Worm (Caenorhabditis elegans) whole organism, late embryonic: Measurements from ENCODE around the gene mom-2.

Experiments used
- K09A11.1 ChIP-seq: sonication (generic microtip); optimal IDR thresholded peaks from 2 replicates; lab custom pipeline; 2017; ENCODE audit warnings: antibody characterized with exemption, mild to moderate bottlenecking, missing genetic modification characterization, missing compliant biosample characterization; ENCODE audit not compliant: insufficient read depth
- ahr-1 ChIP-seq: sonication (generic microtip); optimal IDR thresholded peaks from 2 replicates; lab custom pipeline; 2016; ENCODE audit warnings: missing genetic modification characterization, missing compliant biosample characterization
- ceh-18 ChIP-seq: sonication (generic microtip); optimal IDR thresholded peaks from 2 replicates; lab custom pipeline; 2016; ENCODE audit warnings: missing genetic modification characterization, missing compliant biosample characterization
- ceh-2 ChIP-seq: sonication (generic microtip); optimal IDR thresholded peaks from 2 replicates; lab custom pipeline; 2016; ENCODE audit warnings: missing genotype, missing genetic modification characterization, missing compliant biosample characterization
- ceh-24 ChIP-seq: sonication (generic microtip); optimal IDR thresholded peaks from 2 replicates; lab custom pipeline; 2016; ENCODE audit warnings: mild to moderate bottlenecking, missing genetic modification characterization, missing compliant biosample characterization
- ceh-31 ChIP-seq: sonication (generic microtip); optimal IDR thresholded peaks from 2 replicates; lab custom pipeline; 2016; ENCODE audit warnings: missing genetic modification characterization, missing compliant biosample characterization
- ceh-34 ChIP-seq: sonication (generic microtip); optimal IDR thresholded peaks from 2 replicates; lab custom pipeline; 2016; ENCODE audit warnings: mild to moderate bottlenecking, missing genetic modification characterization, missing compliant biosample characterization
- ceh-48 ChIP-seq: sonication (generic microtip); optimal IDR thresholded peaks from 2 replicates; lab custom pipeline; 2016; ENCODE audit warnings: missing genetic modification characterization, inconsistent platforms, missing compliant biosample characterization
- dmd-4 ChIP-seq: sonication (generic microtip); optimal IDR thresholded peaks from 2 replicates; lab custom pipeline; 2016; ENCODE audit warnings: borderline replicate concordance, missing genetic modification characterization, missing compliant biosample characterization
- elt-2 ChIP-seq: sonication (generic microtip); optimal IDR thresholded peaks from 2 replicates; lab custom pipeline; 2016; ENCODE audit warnings: missing genetic modification reagents, missing genetic modification characterization, missing compliant biosample characterization
- eyg-1 ChIP-seq: sonication (generic microtip); optimal IDR thresholded peaks from 2 replicates; lab custom pipeline; 2016; ENCODE audit warnings: missing genotype, missing genetic modification characterization, missing compliant biosample characterization
- hlh-13 ChIP-seq: fragments of 200-800 bp; sonication (Bioruptor generic); optimal IDR thresholded peaks from 2 replicates; lab custom pipeline; 2018; ENCODE audit warnings: mild to moderate bottlenecking, missing genetic modification characterization, missing compliant biosample characterization
- hlh-15 ChIP-seq: sonication (generic microtip); optimal IDR thresholded peaks from 2 replicates; lab custom pipeline; 2016; ENCODE audit warnings: missing genetic modification characterization, missing compliant biosample characterization
- hlh-30 ChIP-seq: sonication (generic microtip); optimal IDR thresholded peaks from 2 replicates; lab custom pipeline; 2017; ENCODE audit warnings: antibody characterized with exemption, missing genetic modification characterization, missing compliant biosample characterization; ENCODE audit not compliant: insufficient read depth
- hlh-8 ChIP-seq: sonication (generic microtip); optimal IDR thresholded peaks from 2 replicates; lab custom pipeline; 2016; ENCODE audit warnings: missing genotype, missing genetic modification characterization, missing compliant biosample characterization
- lim-6 ChIP-seq: sonication (generic microtip); optimal IDR thresholded peaks from 2 replicates; lab custom pipeline; 2016; ENCODE audit warnings: missing genetic modification characterization, missing compliant biosample characterization
- madf-2 ChIP-seq: sonication (generic microtip); optimal IDR thresholded peaks from 2 replicates; lab custom pipeline; 2017; ENCODE audit warnings: missing genetic modification characterization, missing compliant biosample characterization
- mec-3 ChIP-seq: sonication (generic microtip); optimal IDR thresholded peaks from 2 replicates; lab custom pipeline; 2016; ENCODE audit warnings: borderline replicate concordance, missing genetic modification characterization, missing compliant biosample characterization
- nfya-1 ChIP-seq: sonication (generic microtip); optimal IDR thresholded peaks from 2 replicates; lab custom pipeline; 2017; ENCODE audit warnings: missing genetic modification characterization, mild to moderate bottlenecking, missing compliant biosample characterization, antibody characterized with exemption, moderate library complexity
- nhr-11 ChIP-seq: fragments of 150-350 bp; optimal IDR thresholded peaks from 2 replicates; lab custom pipeline; 2014; ENCODE audit warnings: missing biosample characterization, missing genetic modification characterization
- pha-2 ChIP-seq: sonication (generic microtip); optimal IDR thresholded peaks from 2 replicates; lab custom pipeline; 2017; ENCODE audit warnings: mild to moderate bottlenecking, missing genetic modification characterization, missing compliant biosample characterization
- pha-4 ChIP-seq: fragments of 150-350 bp; optimal IDR thresholded peaks from 2 replicates; lab custom pipeline; 2018; ENCODE audit warnings: missing biosample characterization, missing genetic modification reagents, missing genetic modification characterization
- pqm-1 ChIP-seq: sonication (generic microtip); optimal IDR thresholded peaks from 2 replicates; lab custom pipeline; 2016; ENCODE audit warnings: missing genetic modification characterization, missing compliant biosample characterization
- rnt-1 ChIP-seq: sonication (generic microtip); optimal IDR thresholded peaks from 2 replicates; lab custom pipeline; 2016; ENCODE audit warnings: missing genetic modification characterization, missing compliant biosample characterization
- sdc-2 ChIP-seq: sonication (generic microtip); optimal IDR thresholded peaks from 2 replicates; lab custom pipeline; 2016; ENCODE audit warnings: missing genotype, missing genetic modification characterization, missing compliant biosample characterization
- sox-2 ChIP-seq: fragments of 200-800 bp; sonication (Bioruptor generic); IDR thresholded peaks from 2 replicates; pipeline ENCODE4 v1.3.6; 2022; ENCODE audit warnings: missing genetic modification reagents, missing genetic modification characterization, missing compliant biosample characterization
- syd-9 ChIP-seq: sonication (generic microtip); optimal IDR thresholded peaks from 2 replicates; lab custom pipeline; 2016; ENCODE audit warnings: mild to moderate bottlenecking, missing genetic modification characterization, moderate library complexity, missing compliant biosample characterization
- tbx-2 ChIP-seq: sonication (generic microtip); optimal IDR thresholded peaks from 2 replicates; lab custom pipeline; 2016; ENCODE audit warnings: missing genetic modification characterization, missing compliant biosample characterization
- tbx-7 ChIP-seq: sonication (generic microtip); optimal IDR thresholded peaks from 2 replicates; lab custom pipeline; 2016; ENCODE audit warnings: missing genotype, missing genetic modification characterization, missing compliant biosample characterization
- unc-42 ChIP-seq: sonication (generic microtip); optimal IDR thresholded peaks from 2 replicates; lab custom pipeline; 2016; ENCODE audit warnings: missing genotype, missing genetic modification characterization, missing compliant biosample characterization
- zip-5 ChIP-seq: sonication (generic microtip); optimal IDR thresholded peaks from 2 replicates; lab custom pipeline; 2016; ENCODE audit warnings: missing genetic modification characterization, missing compliant biosample characterization
- ztf-16 ChIP-seq: sonication (generic microtip); optimal IDR thresholded peaks from 2 replicates; lab custom pipeline; 2017; ENCODE audit warnings: missing genetic modification characterization, missing compliant biosample characterization

Gene mom-2

DNA sequence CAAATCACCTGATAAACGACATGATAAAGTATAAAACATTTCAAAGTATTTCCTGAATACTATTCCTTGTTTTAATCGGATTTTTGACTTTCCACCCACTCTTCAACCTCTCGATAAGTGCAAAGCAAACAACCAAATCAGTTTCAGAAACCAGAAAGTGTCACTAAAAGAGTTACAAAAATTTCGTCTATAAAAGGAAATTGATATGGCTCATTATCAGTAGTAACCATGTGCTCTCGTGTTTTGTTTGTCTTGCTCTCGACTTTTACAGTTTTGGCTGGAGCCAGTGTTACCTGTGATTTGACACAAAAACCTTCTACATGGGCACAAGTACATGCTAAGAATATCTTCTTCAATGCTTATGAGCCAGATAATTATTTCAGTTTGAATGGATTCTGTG, 27.9 kb downstream of the mom-2 start, which contains the start of gene F52E1.14:
Gene F52E1.14, plus strand, starts transcription at position 207 of the 400 bp plus-strand sequence.
- TF ChIP-seq lim-6 (tag; lab: Kevin White, UChicago) (no peak), elt-2 (tag; lab: Kevin White, UChicago) (peak; percentile 29)

DNA sequence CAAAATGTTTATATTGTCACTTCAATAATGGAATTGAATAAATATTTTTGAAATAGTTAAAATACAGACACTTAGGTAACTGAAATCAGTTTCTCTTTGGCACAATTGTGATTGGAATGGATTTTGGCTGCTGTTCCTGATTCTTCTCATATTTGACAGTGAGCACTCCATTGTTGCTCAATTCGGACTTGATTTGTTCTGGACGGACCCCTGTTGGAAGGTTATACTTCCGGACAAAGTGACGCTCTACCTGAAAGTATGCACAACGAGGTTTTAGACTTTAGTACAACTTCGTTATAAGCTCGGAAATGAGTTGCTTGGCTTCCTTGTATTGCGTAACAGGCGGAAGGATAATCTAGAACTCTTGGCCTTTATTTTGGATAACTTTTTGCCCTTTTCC, 29.0 kb downstream of the mom-2 start:
- TF ChIP-seq hlh-30 (tag; lab: Kevin White, UChicago) (no peak), tbx-2 (tag; lab: Kevin White, UChicago) (no peak), ceh-48 (tag; lab: Kevin White, UChicago) (no peak), pha-4 (tag; lab: Kevin White, UChicago) (no peak), nfya-1 (tag; lab: Kevin White, UChicago) (no peak)

ce11 chrV:8385879-8386530, 30.2 kb downstream of the mom-2 start, which contains the start of gene hsp-17:
Gene hsp-17, minus strand, starts transcription at chrV:8385929.
- TF ChIP-seq tbx-7 (tag; lab: Kevin White, UChicago) = no peak
- TF ChIP-seq unc-42 (tag; lab: Kevin White, UChicago) = no peak
- TF ChIP-seq ceh-24 (tag; lab: Kevin White, UChicago) = no peak
- TF ChIP-seq hlh-15 = no peak
- no peak for TF ChIP-seq madf-2 (tag; lab: Kevin White, UChicago)
- no peak for TF ChIP-seq ceh-18 (tag; lab: Kevin White, UChicago)
- no peak for TF ChIP-seq eyg-1 (tag; lab: Kevin White, UChicago)
- no peak for TF ChIP-seq ahr-1 (tag; lab: Kevin White, UChicago)
- TF ChIP-seq sdc-2 (tag; lab: Kevin White, UChicago) = no peak
- no peak for TF ChIP-seq ceh-34

DNA sequence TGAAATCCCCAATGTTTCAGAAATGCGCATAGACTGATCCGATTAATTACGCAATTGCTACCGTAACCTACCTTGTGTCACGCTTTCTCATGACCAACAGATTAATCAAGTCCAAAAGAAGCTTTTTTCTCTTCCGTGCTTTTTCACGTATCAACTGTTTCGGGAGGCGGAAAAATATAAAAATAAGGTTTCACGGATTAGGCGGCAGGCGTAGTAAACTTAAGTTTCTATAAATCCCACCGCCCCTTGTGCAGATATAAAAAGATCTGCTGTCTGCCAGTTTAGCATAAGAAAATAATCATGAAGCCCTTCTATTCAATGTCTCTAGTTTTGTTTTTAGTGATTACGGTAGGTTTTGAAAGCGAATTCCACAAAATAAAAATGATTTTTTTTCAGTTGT, 31.3 kb downstream of the mom-2 start, which contains the start of gene gcy-7:
Gene gcy-7, plus strand, starts transcription at position 301 of the 400 bp plus-strand sequence.
- TF ChIP-seq nhr-11 (tag; lab: Kevin White, UChicago) = no peak
- no peak for TF ChIP-seq pqm-1 (tag; lab: Kevin White, UChicago)
- no peak for TF ChIP-seq syd-9 (tag; lab: Kevin White, UChicago)
- no peak for TF ChIP-seq ceh-2 (tag; lab: Kevin White, UChicago)
- no peak for TF ChIP-seq rnt-1 (tag; lab: Kevin White, UChicago)
- TF ChIP-seq hlh-8 (tag; lab: Kevin White, UChicago) = no peak
- no peak for TF ChIP-seq zip-5 (tag; lab: Kevin White, UChicago)
- no peak for TF ChIP-seq pha-2 (tag; lab: Kevin White, UChicago)
- TF ChIP-seq mec-3 = no peak
- no peak for TF ChIP-seq dmd-4 (tag; lab: Kevin White, UChicago)
- TF ChIP-seq ceh-31 (tag; lab: Kevin White, UChicago) = no peak
- TF ChIP-seq sox-2 (GFP tag; lab: Robert Waterston, UW) = no peak
- TF ChIP-seq sdc-2 (tag; lab: Kevin White, UChicago) = no peak
- no peak for TF ChIP-seq hlh-13 (GFP tag; lab: Kevin White, UChicago)
- no peak for TF ChIP-seq tbx-7 (tag; lab: Kevin White, UChicago)
- no peak for TF ChIP-seq ztf-16 (tag; lab: Kevin White, UChicago)

ce11 chrV:8389307-8389706, 33.5 kb downstream of the mom-2 start:
- TF ChIP-seq K09A11.1 = no peak
